Worm (Caenorhabditis elegans): Measurements from ENCODE around the gene mdt-20.

The mdt-20 gene

DNA sequence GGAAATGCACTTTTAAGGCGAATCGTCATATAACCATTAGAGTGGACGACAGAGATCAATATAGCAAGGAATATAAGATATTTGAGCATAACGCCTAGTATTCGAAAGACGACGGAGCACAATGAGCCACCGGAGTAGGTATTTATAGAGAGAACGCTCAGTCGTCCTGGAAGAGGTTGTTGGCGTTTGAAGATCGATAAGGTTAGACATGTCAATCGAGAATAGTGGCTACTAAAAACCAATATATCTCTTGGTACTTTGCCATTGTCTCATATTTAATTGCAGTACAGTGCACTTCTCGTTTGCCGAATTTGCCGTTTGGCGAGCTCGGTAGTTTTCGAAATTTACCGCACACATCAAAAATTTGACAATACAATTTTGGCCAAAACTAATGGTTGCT, 20.4 kb downstream of the mdt-20 start, which contains the start of gene dsl-1:
Gene dsl-1 (minus strand): TSS at position 101 of the 400 bp plus-strand sequence.
- no peak for TF ChIP-seq unc-62 (GFP tag; optimal IDR thresholded peaks at IDR 0.05)

DNA sequence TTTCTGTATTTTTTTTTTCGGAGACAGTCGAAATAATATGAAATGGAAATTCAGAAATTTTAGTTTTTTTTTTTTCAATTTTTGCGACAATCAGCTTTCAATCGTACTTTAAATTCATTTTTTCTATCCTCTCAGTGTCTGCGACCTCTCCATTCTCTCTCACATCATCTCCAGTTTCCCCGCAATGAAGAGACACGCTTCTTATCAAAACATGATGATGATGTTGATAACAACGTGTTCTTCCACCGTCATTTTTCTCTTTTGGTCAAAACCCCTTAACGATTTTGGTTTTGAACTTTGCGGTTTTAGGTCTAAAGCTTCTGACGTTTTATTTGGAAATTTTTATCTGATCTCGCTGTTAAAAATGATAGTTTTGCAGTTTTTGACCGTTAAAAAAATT, 21.7 kb downstream of the mdt-20 start:
- TF ChIP-seq unc-62 (GFP tag; optimal IDR thresholded peaks at IDR 0.05), result no peak

DNA sequence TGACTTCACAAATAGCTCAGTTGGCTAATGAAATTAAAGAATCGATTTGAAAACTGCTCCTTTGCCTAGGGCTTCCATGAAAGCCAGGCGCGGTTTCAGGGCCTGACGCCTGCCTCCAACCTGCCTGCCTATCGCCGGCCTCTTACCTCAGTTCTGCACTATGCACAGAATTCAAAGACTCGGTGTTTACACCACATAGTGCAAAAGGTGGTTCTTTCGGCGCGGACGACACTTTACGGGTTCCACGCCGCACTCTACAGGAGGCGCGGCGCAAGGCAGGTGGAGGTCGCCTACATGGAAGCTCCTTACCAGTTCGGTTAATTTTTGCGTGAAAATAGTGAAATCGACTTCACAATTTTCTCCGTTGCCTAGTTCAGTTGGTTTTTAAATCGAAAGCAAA, 22.2 kb downstream of the mdt-20 start:
- no peak for TF ChIP-seq unc-62 (GFP tag; optimal IDR thresholded peaks at IDR 0.05)

DNA sequence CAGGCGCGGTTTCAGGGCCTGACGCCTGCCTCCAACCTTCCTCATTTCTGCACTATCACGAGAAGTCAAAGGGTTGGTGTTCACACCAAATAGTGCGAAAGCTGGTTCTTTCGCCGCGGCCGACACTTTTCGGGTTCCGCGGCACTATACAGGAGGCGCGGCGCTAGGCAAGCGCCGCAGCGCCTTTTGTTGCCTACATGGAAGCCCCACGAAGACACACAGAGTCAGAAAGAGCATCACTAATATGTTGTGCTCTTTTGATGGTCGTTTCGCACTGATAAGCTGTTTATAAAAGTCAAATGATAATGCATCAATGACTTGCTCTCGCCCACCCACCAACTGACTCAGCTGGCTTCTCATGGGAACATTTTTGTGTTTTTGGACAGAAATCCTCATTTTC, 24.3 kb downstream of the mdt-20 start:
- TF ChIP-seq unc-62 (GFP tag; optimal IDR thresholded peaks at IDR 0.05), result no peak

DNA sequence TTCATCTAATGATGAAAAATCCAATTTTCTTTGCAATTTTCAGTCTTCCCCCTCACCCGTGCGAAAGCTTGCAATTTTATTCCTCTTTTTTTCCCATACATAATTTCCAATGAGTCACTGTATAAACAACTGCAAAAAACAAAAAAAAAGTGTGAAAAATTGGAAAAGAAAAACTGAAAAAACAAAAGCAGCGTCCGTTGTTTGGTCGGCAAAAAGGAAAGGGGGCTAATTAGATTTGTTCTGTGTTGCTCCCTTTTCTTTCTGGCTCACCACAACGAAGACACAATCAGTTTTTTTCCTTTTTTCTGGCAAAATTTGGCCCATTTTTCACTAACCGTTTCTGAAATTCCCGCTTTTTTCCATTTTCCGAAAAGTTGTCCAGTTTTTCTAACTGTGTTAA, 24.8 kb downstream of the mdt-20 start:
- TF ChIP-seq unc-62 (GFP tag; optimal IDR thresholded peaks at IDR 0.05), result no peak

DNA sequence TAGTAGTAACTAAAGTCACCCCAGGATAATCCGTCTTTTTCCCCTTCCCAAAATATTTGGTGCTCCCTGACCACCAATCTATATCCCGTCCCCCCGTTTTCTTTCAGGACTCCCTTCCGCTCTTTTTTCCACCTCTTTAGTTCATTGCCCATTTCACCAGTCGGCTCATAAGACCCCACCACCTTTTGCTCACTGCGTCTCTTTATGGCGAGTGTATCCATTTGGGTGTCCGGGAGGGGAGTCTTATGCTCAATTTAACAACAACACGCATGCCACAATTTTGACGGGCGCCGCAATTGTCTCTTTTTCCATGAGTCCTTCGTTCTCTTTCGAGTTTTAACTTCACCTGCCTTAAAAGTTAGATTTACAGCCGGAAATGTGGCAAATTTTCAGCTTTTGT, 25.6 kb downstream of the mdt-20 start:
- TF ChIP-seq unc-62 (GFP tag; optimal IDR thresholded peaks at IDR 0.05), result no peak

DNA sequence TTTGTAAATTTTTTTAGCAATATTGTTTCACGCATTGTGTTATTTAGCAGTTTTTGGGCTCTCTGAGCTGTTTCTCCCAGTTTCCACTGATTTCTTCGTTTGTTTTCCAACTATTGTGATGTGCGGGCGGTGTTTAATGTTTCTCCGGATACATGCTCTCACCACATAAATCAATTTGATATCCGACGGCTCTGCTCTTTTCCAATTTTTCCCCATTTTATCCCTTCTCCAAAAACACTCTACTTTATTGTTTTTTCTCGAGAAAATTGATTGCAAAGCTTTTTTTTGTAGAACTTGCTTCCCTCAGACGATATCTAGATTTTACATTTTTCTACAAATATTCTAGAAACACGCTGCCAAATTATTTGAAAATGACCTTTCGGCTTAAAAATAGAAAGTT, 27.9 kb downstream of the mdt-20 start:
- no peak for TF ChIP-seq unc-62 (GFP tag; optimal IDR thresholded peaks at IDR 0.05)

DNA sequence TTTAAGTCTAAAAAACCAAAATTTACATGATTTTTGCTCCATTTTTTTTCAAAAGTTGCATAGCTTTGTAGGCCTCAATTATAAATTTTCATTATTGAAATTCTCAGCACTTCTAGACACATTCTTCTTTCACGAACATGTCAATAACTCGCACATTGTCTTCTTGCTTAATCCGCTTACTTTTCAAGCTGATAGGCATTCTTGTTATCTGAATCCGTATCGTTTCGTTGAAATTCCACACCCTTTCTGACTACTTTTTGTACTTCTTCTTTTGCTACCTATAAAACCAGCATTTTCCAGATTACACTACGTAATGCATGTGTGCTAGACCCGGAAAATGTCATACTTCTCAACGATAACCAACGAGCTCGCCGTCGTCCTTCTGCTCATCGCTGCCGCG, 28.7 kb downstream of the mdt-20 start, which contains the start of gene W09G12.9:
Gene W09G12.9 (plus strand): TSS at position 301 of the 400 bp plus-strand sequence.
- no peak for TF ChIP-seq unc-62 (GFP tag; optimal IDR thresholded peaks at IDR 0.05)

DNA sequence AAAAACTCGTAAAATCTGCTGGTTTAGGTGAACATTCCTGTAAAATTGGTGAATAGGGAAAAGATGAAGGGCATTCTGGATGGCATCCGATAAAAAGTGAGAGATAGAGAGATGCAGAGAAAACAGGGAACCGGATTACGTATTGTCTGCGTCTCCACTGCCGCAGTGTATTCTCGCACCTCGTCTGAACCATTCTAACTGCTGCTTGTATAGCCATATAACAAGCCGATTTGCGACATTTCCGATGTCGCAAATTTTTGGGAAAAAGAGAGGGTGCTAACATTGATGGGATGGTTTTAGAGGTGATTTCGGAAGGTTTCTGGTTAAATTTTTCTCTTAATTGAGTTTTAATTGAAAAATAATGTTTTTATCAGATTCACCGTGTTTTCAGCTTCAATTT, 33.6 kb downstream of the mdt-20 start, which contains the start of gene W09G12.10:
Gene W09G12.10 (minus strand): TSS at position 121 of the 400 bp plus-strand sequence.
- no peak for TF ChIP-seq unc-62 (GFP tag; optimal IDR thresholded peaks at IDR 0.05)

DNA sequence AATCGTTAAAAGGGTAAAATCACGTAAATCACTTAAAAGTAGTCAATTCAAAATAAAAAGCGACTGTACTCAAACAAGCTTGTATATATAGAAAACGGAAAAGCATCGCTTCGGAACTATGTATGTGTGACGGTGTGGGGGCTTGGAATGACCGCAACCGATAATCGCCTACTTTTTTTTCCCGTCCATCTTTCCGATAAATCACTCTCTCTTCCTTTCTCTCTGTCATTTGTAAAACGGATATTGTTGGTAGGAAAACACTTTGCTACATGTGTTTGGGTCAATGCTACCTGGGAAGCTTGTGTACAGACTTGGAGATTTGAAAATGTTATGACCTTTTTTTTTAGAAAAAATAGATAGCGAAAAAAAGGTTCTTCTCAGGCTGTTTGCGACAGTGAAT, 37.2 kb downstream of the mdt-20 start:
- TF ChIP-seq unc-62 (GFP tag; optimal IDR thresholded peaks at IDR 0.05), result no peak

DNA sequence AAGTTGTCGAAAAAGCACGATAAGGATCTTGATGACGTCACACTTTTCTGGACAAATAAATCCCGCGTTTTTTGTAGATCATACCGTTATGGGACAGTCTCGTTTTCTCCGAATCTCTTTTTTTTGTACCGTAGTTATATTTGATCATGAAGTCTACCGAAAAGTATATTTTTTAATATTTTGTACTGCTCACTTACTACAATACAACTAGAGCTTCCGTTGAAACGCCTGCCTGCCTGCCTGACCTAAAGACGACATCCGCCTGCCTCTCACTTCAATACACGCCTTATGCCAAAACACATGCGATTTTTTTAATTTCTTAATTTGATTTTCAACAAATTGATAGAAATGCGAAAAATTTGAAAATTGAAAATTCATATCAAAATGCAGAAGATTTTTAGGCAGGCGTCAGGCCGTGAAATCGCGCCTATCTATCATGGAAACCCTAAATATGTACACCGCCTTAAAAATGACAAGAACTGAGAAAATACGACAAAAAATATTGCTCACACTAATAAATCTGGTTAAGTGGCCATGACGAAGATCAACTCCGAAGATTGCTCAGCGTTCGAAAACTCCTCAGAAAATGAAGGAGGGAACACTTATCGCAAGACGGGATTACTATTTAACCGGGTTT, 38.1 kb downstream of the mdt-20 start, which contains the start of gene W09G12.8:
Gene W09G12.8 (plus strand): TSS at position 587 of the 637 bp plus-strand sequence.
- no peak for TF ChIP-seq unc-62 (GFP tag; optimal IDR thresholded peaks at IDR 0.05)

DNA sequence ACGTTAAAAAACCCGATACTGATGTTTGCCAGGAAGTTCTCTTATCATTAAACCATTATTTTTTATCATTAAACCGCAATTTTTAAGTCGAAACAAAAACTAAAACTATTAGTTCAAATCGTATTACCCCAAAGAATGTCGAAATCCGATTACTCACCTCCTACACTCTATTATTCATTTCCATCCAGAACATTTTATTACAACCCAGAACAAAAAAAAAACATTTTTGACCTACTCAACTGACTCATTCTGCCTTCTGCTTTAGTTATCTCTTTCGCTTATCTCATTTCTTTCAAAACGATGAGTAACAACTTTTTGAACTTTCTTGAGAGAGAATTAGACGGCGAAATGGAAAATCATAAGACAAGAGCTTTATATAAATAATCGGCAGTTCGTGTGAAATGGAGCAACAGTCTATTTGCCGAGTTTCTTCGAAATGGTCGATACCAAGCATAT, 41.1 kb downstream of the mdt-20 start, which contains the start of gene W09G12.7:
Gene W09G12.7 (plus strand): TSS at position 406 of the 456 bp plus-strand sequence.
- TF ChIP-seq unc-62 (GFP tag; optimal IDR thresholded peaks at IDR 0.05), result no peak

DNA sequence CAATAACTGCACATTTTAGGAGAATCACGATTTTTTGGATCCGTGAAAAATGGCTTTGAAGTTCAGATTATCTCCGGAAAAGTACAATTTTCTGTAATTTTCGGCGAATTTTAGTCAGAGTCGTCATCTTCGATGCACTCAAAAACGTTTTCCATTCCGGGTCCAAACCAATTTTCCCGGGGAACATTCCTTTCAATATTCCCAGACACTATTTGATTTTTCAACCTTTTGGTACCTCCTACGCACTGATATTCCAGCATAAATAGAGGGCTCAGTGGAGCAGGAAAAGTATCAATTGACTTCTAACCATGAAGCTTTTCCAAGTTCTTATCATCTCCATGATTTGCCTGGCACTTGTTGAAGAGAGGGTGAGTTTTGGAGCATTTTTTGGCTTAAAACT, 44.0 kb downstream of the mdt-20 start, which contains the start of gene W09G12.6:
Gene W09G12.6 (plus strand): TSS at position 301 of the 400 bp plus-strand sequence.
- TF ChIP-seq unc-62 (GFP tag; optimal IDR thresholded peaks at IDR 0.05), result no peak

DNA sequence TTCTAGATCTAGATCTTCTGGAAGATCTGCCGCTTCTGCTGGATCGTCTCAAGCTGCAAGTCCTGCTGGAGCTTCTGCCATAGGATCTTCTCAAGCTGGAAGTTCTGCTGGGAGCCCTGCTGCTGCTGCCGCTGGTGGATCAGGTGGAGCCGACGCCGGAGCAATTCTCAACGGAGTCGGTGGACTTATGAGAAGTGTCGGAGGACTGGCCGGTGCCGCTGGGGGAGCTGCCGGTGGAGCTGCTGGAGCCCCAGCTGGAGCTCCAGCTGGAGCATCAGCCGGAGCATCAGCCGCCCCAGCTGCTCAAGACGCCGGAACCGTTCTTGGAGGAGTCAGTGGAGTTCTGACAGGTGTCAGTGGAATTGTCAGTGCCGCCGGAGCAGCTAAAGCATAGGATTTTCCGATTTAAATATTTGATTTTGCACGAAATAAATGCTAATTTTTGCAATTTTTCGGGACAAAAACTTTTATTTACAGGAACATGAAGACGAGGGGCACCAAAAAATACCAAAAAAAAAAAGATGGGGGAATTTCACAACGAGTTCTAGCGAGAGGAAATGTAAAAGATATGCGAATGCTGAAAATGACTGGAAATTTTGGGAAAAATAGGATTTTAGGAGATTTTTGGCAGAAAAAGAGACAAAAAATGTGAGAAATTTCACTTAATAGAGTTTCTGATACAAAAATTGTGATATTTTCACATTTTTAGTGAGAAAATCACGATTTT, 45.0 kb downstream of the mdt-20 start:
- no peak for TF ChIP-seq unc-62 (GFP tag; optimal IDR thresholded peaks at IDR 0.05)

DNA sequence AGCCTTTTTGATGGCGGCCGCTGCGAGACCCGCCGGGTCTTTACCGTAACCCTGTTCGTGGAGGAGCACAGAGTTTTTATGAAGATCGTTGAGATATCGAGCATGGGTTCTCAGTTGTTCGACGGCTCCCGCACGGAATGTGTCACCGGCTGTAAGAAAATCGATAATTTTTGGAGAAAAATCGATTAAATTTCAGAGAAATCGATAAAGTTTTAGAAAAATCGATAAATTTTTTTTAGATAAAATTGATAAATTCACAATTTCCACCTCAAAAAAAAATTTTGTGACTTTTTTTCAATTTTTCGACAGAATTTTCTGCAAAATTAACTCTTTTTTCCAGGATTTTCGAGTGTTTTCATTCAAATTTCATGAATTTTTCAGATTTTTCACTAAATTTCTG, 47.2 kb downstream of the mdt-20 start:
- TF ChIP-seq unc-62 (GFP tag; optimal IDR thresholded peaks at IDR 0.05), result no peak

DNA sequence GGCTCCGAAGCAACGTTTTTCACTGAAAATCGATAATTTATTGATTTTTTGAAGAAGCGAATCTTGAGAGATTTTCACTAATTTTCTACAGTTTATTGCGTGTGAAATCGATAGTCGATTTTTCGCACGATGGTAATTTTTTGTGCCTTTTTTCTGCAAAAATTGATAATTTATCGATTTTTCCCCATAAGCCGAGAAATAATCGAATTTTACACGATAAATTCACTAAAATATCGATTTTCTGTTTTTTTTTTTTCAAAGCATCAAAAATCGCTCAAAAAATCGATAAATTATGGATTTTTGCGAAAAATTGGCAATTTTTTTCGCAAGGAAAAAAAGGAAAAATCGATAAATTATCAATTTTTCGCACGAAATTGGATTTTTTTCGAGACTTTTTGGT, 48.2 kb downstream of the mdt-20 start:
- no peak for TF ChIP-seq unc-62 (GFP tag; optimal IDR thresholded peaks at IDR 0.05)

DNA sequence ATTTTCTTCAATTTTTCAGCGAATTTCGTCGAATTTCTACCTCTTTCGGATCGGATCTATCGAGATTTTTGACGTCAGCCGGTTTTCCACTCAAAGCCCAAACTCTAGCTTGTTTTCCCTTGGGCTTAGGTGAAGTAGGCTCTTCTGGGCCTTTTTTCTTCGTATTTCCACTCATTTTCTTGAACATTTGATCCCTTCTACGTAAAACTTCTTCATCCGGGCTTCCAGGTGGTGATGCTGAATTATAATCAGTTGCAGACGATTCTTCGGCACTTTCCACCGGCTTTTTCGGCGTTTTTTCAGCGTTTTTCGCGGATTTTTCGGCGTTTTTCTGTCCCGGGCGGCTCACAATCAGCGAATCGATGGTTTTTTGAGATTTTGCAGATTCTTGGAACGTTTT, 50.5 kb downstream of the mdt-20 start:
- TF ChIP-seq unc-62 (GFP tag; optimal IDR thresholded peaks at IDR 0.05), result no peak

Data from whole organism, dauer.